Worm (Caenorhabditis elegans) whole organism, L2 larva: Measurements from ENCODE around the gene idpp-9.
A peak's percentile ranks its signal among the peaks of the same experiment; 100 is the strongest.

Experiments used
- C34F6.9 ChIP-seq: fragments of 150-350 bp; optimal IDR thresholded peaks from 2 replicates; lab custom pipeline; 2014; ENCODE audit warnings: missing biosample characterization, missing genetic modification characterization
- R02D3.7 ChIP-seq: fragments of 150-350 bp; optimal IDR thresholded peaks from 2 replicates; lab custom pipeline; 2014; ENCODE audit warnings: missing biosample characterization, missing genetic modification characterization
- Y55F3AM.14 ChIP-seq: fragments of 200-800 bp; sonication (Bioruptor generic); optimal IDR thresholded peaks from 2 replicates; lab custom pipeline; 2018; ENCODE audit warnings: mild to moderate bottlenecking, missing genetic modification characterization, missing compliant biosample characterization
- ZK546.5 ChIP-seq: sonication (generic microtip); optimal IDR thresholded peaks from 2 replicates; lab custom pipeline; 2017; ENCODE audit warnings: missing biosample characterization, missing genetic modification characterization
- alr-1 ChIP-seq: fragments of 150-350 bp; optimal IDR thresholded peaks from 2 replicates; lab custom pipeline; 2014; ENCODE audit warnings: missing biosample characterization, missing genetic modification characterization
- aly-2 ChIP-seq: fragments of 150-350 bp; optimal IDR thresholded peaks from 2 replicates; lab custom pipeline; 2014; ENCODE audit warnings: missing biosample characterization, missing genetic modification characterization
- blmp-1 ChIP-seq: sonication (generic microtip); optimal IDR thresholded peaks from 2 replicates; lab custom pipeline; 2017; ENCODE audit warnings: missing genetic modification characterization, mild to moderate bottlenecking, missing compliant biosample characterization, antibody characterized with exemption, moderate library complexity; ENCODE audit not compliant: insufficient read depth
- ceh-16 ChIP-seq: fragments of 150-350 bp; optimal IDR thresholded peaks from 2 replicates; lab custom pipeline; 2014; ENCODE audit warnings: missing biosample characterization, missing genetic modification characterization
- ceh-82 ChIP-seq: fragments of 150-350 bp; optimal IDR thresholded peaks from 2 replicates; lab custom pipeline; 2014; ENCODE audit warnings: missing biosample characterization, missing genetic modification characterization
- crh-2 ChIP-seq: sonication (generic microtip); optimal IDR thresholded peaks from 2 replicates; lab custom pipeline; 2017; ENCODE audit warnings: missing biosample characterization, missing genetic modification characterization
- egl-27 ChIP-seq: sonication (generic microtip); optimal IDR thresholded peaks from 3 replicates; lab custom pipeline; 2017; ENCODE audit warnings: missing biosample characterization, missing genetic modification reagents, missing genetic modification characterization
- elt-3 ChIP-seq: sonication (generic microtip); optimal IDR thresholded peaks from 2 replicates; lab custom pipeline; 2017; ENCODE audit warnings: missing biosample characterization, missing genetic modification characterization
- fos-1 ChIP-seq: fragments of 150-350 bp; optimal IDR thresholded peaks from 2 replicates; lab custom pipeline; 2014; ENCODE audit warnings: missing biosample characterization, missing genetic modification characterization
- gmeb-1 ChIP-seq: fragments of 150-350 bp; optimal IDR thresholded peaks from 2 replicates; lab custom pipeline; 2014; ENCODE audit warnings: missing biosample characterization, missing genetic modification characterization
- lin-11 ChIP-seq: fragments of 150-350 bp; sonication (generic microtip); optimal IDR thresholded peaks from 2 replicates; lab custom pipeline; 2014; ENCODE audit warnings: missing biosample characterization, missing genetic modification characterization, inconsistent platforms, mixed read lengths
- lin-13 ChIP-seq: fragments of 150-350 bp; optimal IDR thresholded peaks from 2 replicates; lab custom pipeline; 2014; ENCODE audit warnings: missing biosample characterization, missing genetic modification reagents, missing genetic modification characterization
- lsy-2 ChIP-seq, 2 experiments: fragments of 150-350 bp in 1 of 2; sonication (generic microtip) in 1 of 2; optimal IDR thresholded peaks; 2 replicates each; lab custom pipeline; 2014 to 2017; ENCODE audit warnings: missing biosample characterization in 2 of 2, missing genetic modification characterization in 2 of 2
- mbf-1 ChIP-seq: sonication (generic microtip); optimal IDR thresholded peaks from 2 replicates; lab custom pipeline; 2017; ENCODE audit warnings: missing biosample characterization, missing genetic modification characterization
- mdl-1 ChIP-seq, 2 experiments: fragments of 150-350 bp in 1 of 2; sonication (generic microtip) in 1 of 2; optimal IDR thresholded peaks; 2 replicates each; lab custom pipeline; 2017; ENCODE audit warnings: missing biosample characterization in 2 of 2, missing genetic modification characterization in 2 of 2
- nhr-10 ChIP-seq: sonication (generic microtip); optimal IDR thresholded peaks from 2 replicates; lab custom pipeline; 2017; ENCODE audit warnings: missing biosample characterization, missing genetic modification characterization
- nhr-11 ChIP-seq: fragments of 150-350 bp; optimal IDR thresholded peaks from 2 replicates; lab custom pipeline; 2014; ENCODE audit warnings: missing biosample characterization, missing genetic modification characterization
- nhr-12 ChIP-seq: fragments of 150-350 bp; optimal IDR thresholded peaks from 2 replicates; lab custom pipeline; 2014; ENCODE audit warnings: missing biosample characterization, missing genetic modification characterization
- nhr-129 ChIP-seq: fragments of 150-350 bp; optimal IDR thresholded peaks from 2 replicates; lab custom pipeline; 2014; ENCODE audit warnings: missing biosample characterization, missing genetic modification characterization
- nhr-21 ChIP-seq: fragments of 150-350 bp; optimal IDR thresholded peaks from 2 replicates; lab custom pipeline; 2014; ENCODE audit warnings: missing biosample characterization, missing genetic modification characterization
- nhr-77 ChIP-seq: fragments of 150-350 bp; optimal IDR thresholded peaks from 2 replicates; lab custom pipeline; 2014; ENCODE audit warnings: missing biosample characterization, missing genetic modification characterization
- peb-1 ChIP-seq: fragments of 150-350 bp; optimal IDR thresholded peaks from 2 replicates; lab custom pipeline; 2014; ENCODE audit warnings: missing biosample characterization, missing genetic modification characterization
- sem-4 ChIP-seq: fragments of 150-350 bp; optimal IDR thresholded peaks from 2 replicates; lab custom pipeline; 2014; ENCODE audit warnings: missing biosample characterization, missing genetic modification reagents, missing genetic modification characterization
- skn-1 ChIP-seq: sonication (generic microtip); optimal IDR thresholded peaks from 2 replicates; lab custom pipeline; 2017; ENCODE audit warnings: missing biosample characterization, missing genetic modification characterization
- sma-3 ChIP-seq: sonication (generic microtip); optimal IDR thresholded peaks from 2 replicates; lab custom pipeline; 2016; ENCODE audit warnings: missing genetic modification reagents, missing genetic modification characterization, missing compliant biosample characterization
- sma-9 ChIP-seq, 2 experiments: fragments of 150-350 bp in 1 of 2; sonication (generic microtip) in 1 of 2; optimal IDR thresholded peaks; 2 replicates each; lab custom pipeline; 2014 to 2016; ENCODE audit warnings: missing genetic modification characterization in 2 of 2, mild to moderate bottlenecking in 1 of 2, missing biosample characterization in 1 of 2, missing compliant biosample characterization in 1 of 2, missing genetic modification reagents in 1 of 2, moderate library complexity in 1 of 2
- unc-39 ChIP-seq: fragments of 150-350 bp; optimal IDR thresholded peaks from 2 replicates; lab custom pipeline; 2014; ENCODE audit warnings: missing biosample characterization, missing genetic modification characterization
- unc-55 ChIP-seq: fragments of 150-350 bp; sonication (generic microtip); optimal IDR thresholded peaks from 3 replicates; lab custom pipeline; 2014; ENCODE audit warnings: missing biosample characterization, missing genetic modification reagents, missing genetic modification characterization
- zag-1 ChIP-seq: fragments of 150-350 bp; optimal IDR thresholded peaks from 2 replicates; lab custom pipeline; 2014; ENCODE audit warnings: missing biosample characterization, missing genetic modification characterization
- ztf-1 ChIP-seq: fragments of 200-800 bp; sonication (Bioruptor generic); conservative IDR thresholded peaks from 2 replicates; pipeline ENCODE4 v1.3.6; 2022; ENCODE audit warnings: missing genetic modification characterization, missing compliant biosample characterization
- ztf-11 ChIP-seq: sonication (generic microtip); optimal IDR thresholded peaks from 2 replicates; lab custom pipeline; 2017; ENCODE audit warnings: missing biosample characterization, missing genetic modification characterization
- ztf-4 ChIP-seq: fragments of 150-350 bp; optimal IDR thresholded peaks from 2 replicates; lab custom pipeline; 2014; ENCODE audit warnings: missing biosample characterization, missing genetic modification characterization

Gene idpp-9

DNA sequence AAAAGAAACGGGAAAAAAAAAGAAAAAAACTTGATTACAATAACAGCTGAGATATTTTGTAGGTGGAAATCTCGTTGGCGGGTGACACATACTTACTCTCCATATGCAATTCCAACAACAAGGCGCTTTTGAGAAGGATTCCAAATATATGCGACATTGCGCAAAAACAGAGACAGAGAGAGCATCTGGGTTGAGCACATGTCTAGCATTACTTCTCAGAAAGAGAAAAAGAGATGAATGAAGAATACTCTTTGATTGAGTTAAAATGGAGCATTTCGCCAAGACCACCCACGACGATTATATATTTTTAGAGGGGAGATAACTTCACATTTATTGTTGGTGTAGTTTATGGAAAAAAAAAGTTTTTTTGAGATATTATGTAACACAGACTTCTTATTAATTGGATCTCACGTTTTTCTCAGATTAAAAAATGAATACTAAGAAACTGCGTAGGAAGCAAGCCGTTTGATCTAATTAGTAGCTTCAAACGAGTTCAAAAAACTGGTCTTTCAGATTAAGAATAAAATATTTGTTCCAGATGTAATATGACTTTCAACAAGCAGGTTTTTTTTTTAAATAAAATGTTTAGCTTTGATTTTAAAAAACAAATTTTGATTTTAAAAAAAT lies 29.4 kb upstream of the idpp-9 start:
- TF ChIP-seq ztf-11 (tag; lab: Kevin White, UChicago), result no peak
- TF ChIP-seq sma-3 (GFP tag; lab: Kevin White, UChicago), result no peak
- TF ChIP-seq lsy-2 (tag; optimal IDR thresholded peaks at IDR 0.05; lab: Kevin White, UChicago), result peak in 1 of 2 experiments; percentile 29
- peak; percentile 15 for TF ChIP-seq nhr-129 (tag; lab: Kevin White, UChicago)
- TF ChIP-seq R02D3.7 (tag; lab: Kevin White, UChicago), result no peak
- peak; percentile 10 for TF ChIP-seq crh-2 (tag; lab: Kevin White, UChicago)
- no peak for TF ChIP-seq ceh-82
- TF ChIP-seq Y55F3AM.14 (GFP tag; lab: Kevin White, UChicago), result no peak
- TF ChIP-seq lin-11 (tag; lab: Kevin White, UChicago), result no peak
- peak; percentile 11 for TF ChIP-seq C34F6.9 (tag; lab: Kevin White, UChicago)
- TF ChIP-seq sma-9 (GFP tag; optimal IDR thresholded peaks at IDR 0.05; lab: Kevin White, UChicago), result peak; percentile 2
- no peak for TF ChIP-seq sma-9 (tag; optimal IDR thresholded peaks at IDR 0.05; lab: Kevin White, UChicago)

DNA sequence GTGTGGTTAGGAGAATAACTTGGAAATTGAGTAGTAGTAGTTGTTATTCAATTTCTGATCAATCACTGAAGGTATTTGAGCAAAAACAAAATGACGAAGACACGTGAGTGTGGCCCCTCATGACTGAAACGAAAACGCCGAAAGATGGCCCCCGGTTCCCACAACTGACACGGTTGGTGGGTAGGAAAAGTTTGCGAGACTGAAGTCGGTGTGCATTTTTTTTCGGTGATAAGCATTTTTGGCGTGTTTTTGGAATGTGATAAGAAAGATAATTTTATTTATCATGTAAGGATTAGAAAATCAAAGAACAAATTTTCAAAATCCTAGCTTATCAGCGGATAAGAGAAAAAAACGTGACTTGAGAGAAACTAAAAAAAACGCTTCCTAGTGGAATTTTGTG lies 28.4 kb upstream of the idpp-9 start:
- peak; percentile 15 for TF ChIP-seq C34F6.9 (tag; lab: Kevin White, UChicago)
- no peak for TF ChIP-seq zag-1 (tag; lab: Kevin White, UChicago)
- TF ChIP-seq nhr-129 (tag; lab: Kevin White, UChicago), result peak; percentile 27
- peak; percentile 41 for TF ChIP-seq fos-1 (tag; lab: Kevin White, UChicago)

DNA sequence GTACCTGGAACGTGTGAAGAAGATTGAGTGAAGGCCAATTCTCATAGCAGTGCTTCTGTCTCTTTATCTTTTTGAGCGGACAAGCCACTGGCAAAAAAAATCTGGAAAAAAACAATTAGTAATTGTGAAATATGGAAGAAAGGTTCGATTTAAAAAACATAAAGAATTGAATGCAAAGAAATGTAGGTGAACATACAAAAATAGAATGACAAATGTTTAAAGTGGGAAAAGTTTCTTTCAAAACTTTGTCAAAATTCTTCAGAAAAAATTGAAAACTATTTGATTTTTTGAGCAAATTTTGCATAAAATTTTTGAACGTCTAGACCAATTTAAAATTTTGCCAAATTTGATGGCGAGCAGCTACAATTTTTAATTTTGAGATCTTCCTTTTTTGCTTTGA lies 27.6 kb upstream of the idpp-9 start, which contains the start of gene ptp-4A2:
TSS of gene ptp-4A2 (minus strand) at position 101 of the 400 bp plus-strand sequence.
- TF ChIP-seq nhr-77 (tag; lab: Kevin White, UChicago), result no peak
- no peak for TF ChIP-seq elt-3 (tag; lab: Kevin White, UChicago)
- TF ChIP-seq ztf-4, result no peak
- TF ChIP-seq lin-13 (GFP tag; lab: Kevin White, UChicago), result no peak
- no peak for TF ChIP-seq ztf-11 (tag; lab: Kevin White, UChicago)
- no peak for TF ChIP-seq nhr-11
- no peak for TF ChIP-seq aly-2 (tag; lab: Kevin White, UChicago)

DNA sequence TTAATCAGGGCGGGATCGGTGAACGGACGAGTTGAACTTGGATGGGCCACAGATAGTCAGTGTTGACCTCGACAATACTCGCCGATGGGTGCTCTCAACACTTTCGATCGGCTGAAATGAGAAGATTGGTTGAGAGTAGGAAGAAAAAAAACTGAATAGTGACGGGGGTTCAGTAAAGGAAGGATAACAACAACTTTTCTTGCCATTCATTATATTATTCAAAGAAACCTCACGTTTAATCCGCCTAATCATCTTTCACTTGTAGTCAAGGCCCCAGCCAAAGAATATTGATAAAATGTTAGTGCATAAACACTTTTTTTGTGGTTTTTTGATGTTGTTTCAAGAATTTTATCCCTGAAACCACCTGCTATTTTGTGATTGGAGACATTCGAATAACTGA lies 26.6 kb upstream of the idpp-9 start, which contains the start of gene T19D2.13:
TSS of gene T19D2.13 (minus strand) at position 101 of the 400 bp plus-strand sequence.
- TF ChIP-seq blmp-1, result no peak
- TF ChIP-seq nhr-21 (tag; lab: Kevin White, UChicago), result no peak
- no peak for TF ChIP-seq peb-1 (tag; lab: Kevin White, UChicago)
- TF ChIP-seq alr-1 (tag; lab: Kevin White, UChicago), result no peak
- no peak for TF ChIP-seq fos-1 (tag; lab: Kevin White, UChicago)
- TF ChIP-seq elt-3 (tag; lab: Kevin White, UChicago), result no peak
- TF ChIP-seq nhr-77 (tag; lab: Kevin White, UChicago), result no peak
- no peak for TF ChIP-seq ztf-1 (GFP tag; lab: Robert Waterston, UW)
- no peak for TF ChIP-seq zag-1 (tag; lab: Kevin White, UChicago)
- TF ChIP-seq nhr-10 (tag; lab: Kevin White, UChicago), result no peak
- TF ChIP-seq unc-55, result no peak
- TF ChIP-seq aly-2 (tag; lab: Kevin White, UChicago), result no peak
- TF ChIP-seq ZK546.5, result no peak
- TF ChIP-seq mdl-1 (tag; optimal IDR thresholded peaks at IDR 0.05; lab: Kevin White, UChicago), result no peak
- TF ChIP-seq nhr-11, result no peak
- TF ChIP-seq skn-1, result no peak
- no peak for TF ChIP-seq lin-11 (tag; lab: Kevin White, UChicago)

DNA sequence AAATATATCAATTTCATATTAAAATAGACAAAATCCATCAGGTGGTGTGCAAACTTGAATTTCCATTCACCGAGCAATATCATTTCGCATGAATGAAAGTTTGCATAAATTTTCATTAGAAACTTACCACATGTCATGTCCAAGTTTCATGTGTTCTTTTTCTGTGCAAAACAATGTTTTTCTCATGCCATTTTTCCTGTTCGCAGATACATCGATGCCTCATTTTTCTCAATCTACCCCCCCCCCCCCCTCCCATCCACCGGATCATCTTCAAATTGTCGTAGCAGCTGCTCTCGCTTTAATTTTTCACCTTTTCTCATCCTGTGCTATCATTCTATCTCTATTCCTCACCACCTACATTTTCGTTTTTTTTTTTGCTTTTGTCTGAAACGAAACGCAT lies 23.3 kb upstream of the idpp-9 start, which contains the start of gene T19D2.3:
TSS of gene T19D2.3 (plus strand) at position 301 of the 400 bp plus-strand sequence.
- TF ChIP-seq ceh-16 (tag; lab: Kevin White, UChicago) (no peak), nhr-77 (tag; lab: Kevin White, UChicago) (no peak), blmp-1 (no peak), nhr-10 (tag; lab: Kevin White, UChicago) (no peak)

DNA sequence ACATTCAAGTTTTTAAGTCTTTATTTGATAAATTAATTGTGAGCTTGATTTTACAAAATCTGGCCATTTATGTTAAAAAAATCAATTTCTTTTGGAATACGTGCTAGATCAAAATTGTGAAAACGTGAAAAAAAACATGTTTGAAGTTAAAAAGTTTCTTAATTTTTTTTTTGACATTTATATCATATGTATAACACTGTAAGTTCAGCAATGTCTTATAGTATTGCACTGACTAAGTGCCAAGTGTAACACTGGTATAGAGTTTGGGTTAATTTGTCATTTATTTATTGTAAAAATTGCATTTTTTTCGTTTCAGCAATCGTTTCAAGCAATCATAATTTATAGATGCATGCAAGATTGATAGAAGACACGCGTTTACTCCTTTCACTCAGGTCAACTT lies 22.2 kb upstream of the idpp-9 start:
- TF ChIP-seq unc-39 (tag; lab: Kevin White, UChicago) (no peak), egl-27 (tag; lab: Kevin White, UChicago) (no peak), mdl-1 (tag; optimal IDR thresholded peaks at IDR 0.05; lab: Kevin White, UChicago) (no peak), blmp-1 (no peak), lin-11 (tag; lab: Kevin White, UChicago) (no peak), gmeb-1 (tag; lab: Kevin White, UChicago) (no peak), zag-1 (tag; lab: Kevin White, UChicago) (no peak), mbf-1 (tag; lab: Kevin White, UChicago) (no peak), nhr-12 (tag; lab: Kevin White, UChicago) (no peak), sem-4 (tag; lab: Kevin White, UChicago) (no peak)
